Worm (Caenorhabditis elegans) whole organism, L4/young adult: ENCODE data around the gene tram-1.

Experiments used
- W03F9.2 ChIP-seq: fragments of 150-350 bp; optimal IDR thresholded peaks from 2 replicates; lab custom pipeline; 2014; ENCODE audit warnings: missing biosample characterization, missing genetic modification characterization
- dao-5 ChIP-seq: sonication (generic microtip); optimal IDR thresholded peaks from 2 replicates; lab custom pipeline; 2016; ENCODE audit warnings: missing genotype, missing genetic modification characterization, moderate library complexity, missing compliant biosample characterization
- him-1 ChIP-seq: sonication (generic microtip); optimal IDR thresholded peaks from 2 replicates; lab custom pipeline; 2016; ENCODE audit warnings: missing genotype, missing genetic modification reagents, missing genetic modification characterization, missing compliant biosample characterization

ce11 chrIV:10170808-10171207 lies 50.3 kb downstream of the tram-1 start:
- TF ChIP-seq him-1 (tag; lab: Kevin White, UChicago) (no peak), dao-5 (tag; lab: Kevin White, UChicago) (no peak), W03F9.2 (tag; lab: Kevin White, UChicago) (no peak)
